Fruit fly (Drosophila melanogaster) ovary, adult (tissue): Measurements from ENCODE around the gene CG13949.

Experiments used
- CG17801 ChIP-seq: fragments of 200-800 bp; optimal IDR thresholded peaks from 2 replicates; lab custom pipeline; 2019; ENCODE audit warnings: missing biosample characterization, mild to moderate bottlenecking, missing genetic modification characterization, moderate library complexity; ENCODE audit not compliant: partially characterized antibody

Gene CG13949

dm6 chr2L:838786-839185 is 16.4 kb upstream of the CG13949 start:
- TF ChIP-seq CG17801 (GFP tag; lab: Kevin White, UChicago): no peak

- no peak for TF ChIP-seq CG17801 (GFP tag; lab: Kevin White, UChicago)
Observed at dm6 chr2L:840022-840421, 15.1 kb upstream of the CG13949 start.

dm6 chr2L:840716-841115 is 14.4 kb upstream of the CG13949 start:
- no peak for TF ChIP-seq CG17801 (GFP tag; lab: Kevin White, UChicago)

- peak; percentile 94 for TF ChIP-seq CG17801 (GFP tag; lab: Kevin White, UChicago)
Observed at dm6 chr2L:841708-842107, 13.4 kb upstream of the CG13949 start.

dm6 chr2L:842873-843272 is 12.3 kb upstream of the CG13949 start:
- TF ChIP-seq CG17801 (GFP tag; lab: Kevin White, UChicago): no peak

dm6 chr2L:843301-843700 is 11.8 kb upstream of the CG13949 start:
- no peak for TF ChIP-seq CG17801 (GFP tag; lab: Kevin White, UChicago)

dm6 chr2L:843850-844791 is 11.0 kb upstream of the CG13949 start:
- peak; percentile 9 for TF ChIP-seq CG17801 (GFP tag; lab: Kevin White, UChicago)

- TF ChIP-seq CG17801 (GFP tag; lab: Kevin White, UChicago): no peak
Observed at dm6 chr2L:845341-846004, 9.7 kb upstream of the CG13949 start.

dm6 chr2L:846167-846868 is 8.8 kb upstream of the CG13949 start:
- TF ChIP-seq CG17801 (GFP tag; lab: Kevin White, UChicago): peak; percentile 16

- no peak for TF ChIP-seq CG17801 (GFP tag; lab: Kevin White, UChicago)
Observed at dm6 chr2L:847189-847987, 7.7 kb upstream of the CG13949 start.

dm6 chr2L:847988-848622 is 7.0 kb upstream of the CG13949 start:
- no peak for TF ChIP-seq CG17801 (GFP tag; lab: Kevin White, UChicago)

- TF ChIP-seq CG17801 (GFP tag; lab: Kevin White, UChicago): no peak
Observed at dm6 chr2L:849138-849744, 5.9 kb upstream of the CG13949 start.

- no peak for TF ChIP-seq CG17801 (GFP tag; lab: Kevin White, UChicago)
Observed at dm6 chr2L:849787-850512, 5.2 kb upstream of the CG13949 start.
